Fruit fly (Drosophila melanogaster) whole organism, embryonic: Measurements from ENCODE around the gene Tengl3.

ENCODE experiments used
- BEAF-32 ChIP-seq: fragments of 200-800 bp; sonication (Bioruptor generic); optimal IDR thresholded peaks from 3 replicates; lab custom pipeline; 2017; ENCODE audit warnings: missing biosample characterization, missing genetic modification characterization, mild to moderate bottlenecking, moderate library complexity, missing genetic modification reagents
- CG10274 ChIP-seq: fragments of 200-800 bp; sonication (Bioruptor generic); optimal IDR thresholded peaks from 3 replicates; lab custom pipeline; 2017; ENCODE audit warnings: missing biosample characterization, mild to moderate bottlenecking, missing genetic modification characterization
- CG11456 ChIP-seq: fragments of 200-800 bp; sonication (Bioruptor generic); IDR thresholded peaks from 3 replicates; pipeline ENCODE4 v1.3.6; 2022; ENCODE audit warnings: missing biosample characterization, missing genetic modification characterization
- CG11504 ChIP-seq: fragments of 200-800 bp; sonication (Bioruptor generic); optimal IDR thresholded peaks from 3 replicates; lab custom pipeline; 2019; ENCODE audit warnings: missing biosample characterization, mild to moderate bottlenecking, missing genetic modification characterization, moderate library complexity
- CG1233 ChIP-seq: fragments of 200-800 bp; sonication (Bioruptor generic); optimal IDR thresholded peaks from 4 replicates; lab custom pipeline; 2018; ENCODE audit warnings: missing biosample characterization, mild to moderate bottlenecking, missing genetic modification characterization
- CG12769 ChIP-seq: fragments of 200-800 bp; sonication (Bioruptor generic); optimal IDR thresholded peaks from 2 replicates; lab custom pipeline; 2019; ENCODE audit warnings: missing biosample characterization, mild to moderate bottlenecking, missing genetic modification characterization, moderate library complexity
- CG13775 ChIP-seq: fragments of 200-800 bp; sonication (Bioruptor generic); optimal IDR thresholded peaks from 3 replicates; lab custom pipeline; 2017; ENCODE audit warnings: missing biosample characterization, mild to moderate bottlenecking, missing genetic modification characterization
- CG13894 ChIP-seq: fragments of 200-800 bp; sonication (Bioruptor generic); optimal IDR thresholded peaks from 3 replicates; lab custom pipeline; 2018; ENCODE audit warnings: missing biosample characterization, mild to moderate bottlenecking, missing genetic modification characterization, moderate library complexity
- CG15601 ChIP-seq: fragments of 200-800 bp; sonication (Bioruptor generic); optimal IDR thresholded peaks from 3 replicates; lab custom pipeline; 2019; ENCODE audit warnings: missing biosample characterization, mild to moderate bottlenecking, missing genetic modification characterization, moderate library complexity
- CG1602 ChIP-seq: fragments of 200-800 bp; sonication (Bioruptor generic); optimal IDR thresholded peaks from 3 replicates; lab custom pipeline; 2016; ENCODE audit warnings: missing biosample characterization, missing genetic modification characterization
- CG16813 ChIP-seq: fragments of 200-800 bp; sonication (Bioruptor generic); IDR thresholded peaks from 3 replicates; pipeline ENCODE4 v1.3.6; 2022; ENCODE audit warnings: missing biosample characterization, missing genetic modification characterization; ENCODE audit not compliant: partially characterized antibody
- CG17385 ChIP-seq: fragments of 200-800 bp; sonication (Bioruptor generic); optimal IDR thresholded peaks from 3 replicates; lab custom pipeline; 2018; ENCODE audit warnings: missing biosample characterization, mild to moderate bottlenecking, missing genetic modification characterization
- CG1832 ChIP-seq: fragments of 200-800 bp; sonication (Bioruptor generic); optimal IDR thresholded peaks from 2 replicates; lab custom pipeline; 2017; ENCODE audit warnings: missing biosample characterization, mild to moderate bottlenecking, missing genetic modification characterization, inconsistent platforms
- CG2202 ChIP-seq: fragments of 200-800 bp; sonication (Bioruptor generic); optimal IDR thresholded peaks from 2 replicates; lab custom pipeline; 2018; ENCODE audit warnings: missing biosample characterization, mild to moderate bottlenecking, missing genetic modification characterization
- CG31388 ChIP-seq: fragments of 200-800 bp; sonication (Bioruptor generic); optimal IDR thresholded peaks from 2 replicates; lab custom pipeline; 2016; ENCODE audit warnings: missing biosample characterization, missing genetic modification characterization
- CG3163 ChIP-seq: fragments of 200-800 bp; sonication (Bioruptor generic); optimal IDR thresholded peaks from 3 replicates; lab custom pipeline; 2016; ENCODE audit warnings: missing biosample characterization, missing genetic modification characterization
- CG4424 ChIP-seq: fragments of 200-800 bp; sonication (Bioruptor generic); optimal IDR thresholded peaks from 3 replicates; lab custom pipeline; 2016; ENCODE audit warnings: missing biosample characterization, missing genetic modification characterization
- CG7357 ChIP-seq: fragments of 200-800 bp; sonication (Bioruptor generic); IDR thresholded peaks from 3 replicates; pipeline ENCODE4 v1.3.6; 2022; ENCODE audit warnings: missing biosample characterization, missing genetic modification characterization
- Chrac-16 ChIP-seq: fragments of 200-800 bp; sonication (Bioruptor generic); optimal IDR thresholded peaks from 3 replicates; lab custom pipeline; 2016; ENCODE audit warnings: missing biosample characterization, missing genetic modification characterization
- Deaf1 ChIP-seq: fragments of 200-800 bp; optimal IDR thresholded peaks from 3 replicates; lab custom pipeline; 2019; ENCODE audit warnings: missing biosample characterization, mild to moderate bottlenecking, missing genetic modification characterization, moderate library complexity
- Dek ChIP-seq: fragments of 200-800 bp; sonication (Bioruptor generic); optimal IDR thresholded peaks from 3 replicates; lab custom pipeline; 2019; ENCODE audit warnings: missing biosample characterization, mild to moderate bottlenecking, missing genetic modification characterization, moderate library complexity
- Dip2 ChIP-seq: fragments of 200-800 bp; sonication (Bioruptor generic); IDR thresholded peaks from 2 replicates; pipeline ENCODE4 v1.3.6; 2022; ENCODE audit warnings: missing biosample characterization, missing genetic modification characterization
- Doc3 ChIP-seq: fragments of 200-800 bp; sonication (Bioruptor generic); IDR thresholded peaks from 3 replicates; pipeline ENCODE4 v1.3.6; 2022; ENCODE audit warnings: missing biosample characterization, missing genetic modification characterization; ENCODE audit not compliant: partially characterized antibody
- Hr51 ChIP-seq, 2 experiments: fragments of 200-800 bp; sonication (Bioruptor generic); optimal IDR thresholded peaks; 2 replicates in 1 of 2; 3 replicates in 1 of 2; lab custom pipeline; 2016 to 2018; ENCODE audit warnings: missing biosample characterization in 2 of 2, missing genetic modification characterization in 2 of 2, mild to moderate bottlenecking in 1 of 2, moderate library complexity in 1 of 2
- Lhr ChIP-seq: fragments of 200-800 bp; sonication (Bioruptor generic); optimal IDR thresholded peaks from 3 replicates; lab custom pipeline; 2017; ENCODE audit warnings: mild to moderate bottlenecking, missing biosample characterization, missing genetic modification reagents, missing genetic modification characterization
- Meics ChIP-seq: fragments of 200-800 bp; sonication (Bioruptor generic); optimal IDR thresholded peaks from 2 replicates; lab custom pipeline; 2017; ENCODE audit warnings: missing biosample characterization, mild to moderate bottlenecking, missing genetic modification characterization
- Vsx1 ChIP-seq: fragments of 200-800 bp; sonication (Bioruptor generic); optimal IDR thresholded peaks from 2 replicates; lab custom pipeline; 2017; ENCODE audit warnings: missing biosample characterization, mild to moderate bottlenecking, missing genetic modification characterization, missing genetic modification reagents
- cg ChIP-seq: fragments of 200-800 bp; sonication (Bioruptor generic); optimal IDR thresholded peaks from 3 replicates; lab custom pipeline; 2019; ENCODE audit warnings: missing biosample characterization, mild to moderate bottlenecking, missing genetic modification characterization, moderate library complexity
- cwo ChIP-seq: fragments of 200-800 bp; sonication (Bioruptor generic); optimal IDR thresholded peaks from 3 replicates; lab custom pipeline; 2017; ENCODE audit warnings: missing biosample characterization, missing genetic modification characterization, mild to moderate bottlenecking, moderate library complexity, missing genetic modification reagents
- da ChIP-seq: fragments of 200-800 bp; sonication (Bioruptor generic); optimal IDR thresholded peaks from 2 replicates; lab custom pipeline; 2016; ENCODE audit warnings: missing biosample characterization, missing genetic modification characterization
- gem ChIP-seq: fragments of 200-800 bp; sonication (Bioruptor generic); optimal IDR thresholded peaks from 2 replicates; lab custom pipeline; 2019; ENCODE audit warnings: missing biosample characterization, mild to moderate bottlenecking, missing genetic modification characterization, moderate library complexity
- her ChIP-seq: fragments of 200-800 bp; sonication (Bioruptor generic); optimal IDR thresholded peaks from 2 replicates; lab custom pipeline; 2016; ENCODE audit warnings: missing biosample characterization, missing genetic modification characterization
- lov ChIP-seq, 2 experiments: fragments of 200-800 bp in 1 of 2; fragments of >200 bp in 1 of 2; sonication (Bioruptor generic) in 1 of 2; IDR thresholded peaks in 1 of 2; optimal IDR thresholded peaks in 1 of 2; 2 replicates in 1 of 2; 3 replicates in 1 of 2; pipeline versions ENCODE4 v1.3.6 to Lab custom; 2017 to 2022; ENCODE audit warnings: missing biosample characterization in 1 of 2, missing genetic modification characterization in 1 of 2
- onecut ChIP-seq: fragments of 200-800 bp; sonication (Bioruptor generic); IDR thresholded peaks from 2 replicates; pipeline ENCODE4 v1.3.6; 2022; ENCODE audit warnings: missing biosample characterization, missing genetic modification characterization
- ro ChIP-seq: fragments of 200-800 bp; sonication (Bioruptor generic); IDR thresholded peaks from 2 replicates; pipeline ENCODE4 v1.3.6; 2022; ENCODE audit warnings: missing biosample characterization, missing genetic modification characterization
- row ChIP-seq: fragments of 200-800 bp; sonication (Bioruptor generic); IDR thresholded peaks from 3 replicates; pipeline ENCODE4 v1.3.6; 2022; ENCODE audit warnings: missing biosample characterization, missing genetic modification characterization
- run ChIP-seq: fragments of 200-800 bp; sonication (Bioruptor generic); optimal IDR thresholded peaks from 3 replicates; lab custom pipeline; 2018; ENCODE audit warnings: missing biosample characterization, mild to moderate bottlenecking, missing genetic modification characterization
- scrt ChIP-seq: fragments of 200-800 bp; sonication (Bioruptor generic); optimal IDR thresholded peaks from 2 replicates; lab custom pipeline; 2018; ENCODE audit warnings: missing biosample characterization, mild to moderate bottlenecking, missing genetic modification characterization, moderate library complexity
- sens ChIP-seq: fragments of 200-800 bp; sonication (Bioruptor generic); peaks from one replicate; lab custom pipeline; 2016; ENCODE audit warnings: missing biosample characterization, missing genetic modification characterization
- sima ChIP-seq: fragments of 200-800 bp; sonication (Bioruptor generic); optimal IDR thresholded peaks from 2 replicates; lab custom pipeline; 2016; ENCODE audit warnings: missing biosample characterization, missing genetic modification characterization
- so ChIP-seq: fragments of 200-800 bp; sonication (Bioruptor generic); IDR thresholded peaks from 3 replicates; pipeline ENCODE4 v1.3.6; 2022; ENCODE audit warnings: missing biosample characterization, missing genetic modification characterization
- sug ChIP-seq: fragments of 200-800 bp; optimal IDR thresholded peaks from 2 replicates; lab custom pipeline; 2019; ENCODE audit warnings: missing biosample characterization, mild to moderate bottlenecking, missing genetic modification characterization, moderate library complexity
- trem ChIP-seq: fragments of 200-800 bp; optimal IDR thresholded peaks from 3 replicates; lab custom pipeline; 2019; ENCODE audit warnings: missing biosample characterization, mild to moderate bottlenecking, missing genetic modification characterization, moderate library complexity
- yki ChIP-seq: fragments of >200 bp; optimal IDR thresholded peaks from 3 replicates; lab custom pipeline; 2018

Gene Tengl3

dm6 chr2L:2198613-2199432 lies 39.2 kb downstream of the Tengl3 start (continued):
- TF ChIP-seq Doc3 (GFP tag; lab: Robert Waterston, UW): no peak
- TF ChIP-seq yki (lab: Kevin White, UChicago): no peak
- no peak for TF ChIP-seq CG11456 (GFP tag; lab: Robert Waterston, UW)
- peak; percentile 57 for TF ChIP-seq cg (GFP tag; lab: Kevin White, UChicago)

- TF ChIP-seq CG3163 (GFP tag; lab: Kevin White, UChicago) (no peak), CG16813 (GFP tag; lab: Robert Waterston, UW) (no peak), CG2202 (tag; lab: Kevin White, UChicago) (no peak), CG15601 (tag; lab: Kevin White, UChicago) (no peak), sug (tag; lab: Kevin White, UChicago) (peak; percentile 83), onecut (peak; percentile 81), so (GFP tag; lab: Robert Waterston, UW) (no peak), scrt (GFP tag; lab: Kevin White, UChicago) (peak; percentile 52), ro (GFP tag; lab: Robert Waterston, UW) (no peak), Dip2 (GFP tag; lab: Robert Waterston, UW) (no peak), lov (optimal IDR thresholded peaks at IDR 0.05; lab: Kevin White, UChicago) (no peak), lov (GFP tag; IDR thresholded peaks at IDR 0.05; lab: Robert Waterston, UW) (no peak), CG13894 (tag; lab: Kevin White, UChicago) (peak; percentile 86)
Measured at dm6 chr2L:2198119-2198494, 39.9 kb downstream of the Tengl3 start.

dm6 chr2L:2197475-2198118 lies 40.5 kb downstream of the Tengl3 start, which contains the start of gene COX7AL2:
COX7AL2 (minus strand) TSS chr2L:2197912.
- no peak for TF ChIP-seq trem
- TF ChIP-seq CG11504: peak; percentile 26
- peak; percentile 71 for TF ChIP-seq CG12769
- peak; percentile 59 for TF ChIP-seq BEAF-32 (GFP tag; lab: Kevin White, UChicago)
- TF ChIP-seq row (GFP tag; lab: Robert Waterston, UW): no peak
- TF ChIP-seq sens (GFP tag; lab: Kevin White, UChicago): peak; percentile 22
- TF ChIP-seq CG1832: peak; percentile 64
- peak; percentile 24 for TF ChIP-seq CG13775 (GFP tag; lab: Kevin White, UChicago)
- no peak for TF ChIP-seq CG31388 (GFP tag; lab: Kevin White, UChicago)
- TF ChIP-seq Dek (tag; lab: Kevin White, UChicago): no peak
- TF ChIP-seq Meics (GFP tag; lab: Kevin White, UChicago): peak; percentile 5
- peak; percentile 20 for TF ChIP-seq run (tag; lab: Kevin White, UChicago)
- no peak for TF ChIP-seq sima (GFP tag; lab: Kevin White, UChicago)
- TF ChIP-seq da (GFP tag; lab: Kevin White, UChicago): no peak
- TF ChIP-seq her: no peak
- TF ChIP-seq CG10274 (GFP tag; lab: Kevin White, UChicago): peak; percentile 38
- TF ChIP-seq Hr51 (GFP tag; optimal IDR thresholded peaks at IDR 0.05; lab: Kevin White, UChicago): peak in 1 of 2 experiments; percentile 11
- no peak for TF ChIP-seq CG1602 (GFP tag; lab: Kevin White, UChicago)
- 0 out of 3 replicates have a peak, but pooled peaks have one; percentile 11 for TF ChIP-seq CG7357 (GFP tag; lab: Robert Waterston, UW)
- TF ChIP-seq gem: no peak
- TF ChIP-seq Vsx1: peak; percentile 91
- peak; percentile 55 for TF ChIP-seq cg (GFP tag; lab: Kevin White, UChicago)
- no peak for TF ChIP-seq Lhr (GFP tag; lab: Kevin White, UChicago)
- peak; percentile 89 for TF ChIP-seq cwo (GFP tag; lab: Kevin White, UChicago)
- TF ChIP-seq Deaf1 (tag; lab: Kevin White, UChicago): peak; percentile 18
- TF ChIP-seq CG4424 (GFP tag; lab: Kevin White, UChicago): peak; percentile 37
- peak; percentile 95 for TF ChIP-seq CG17385 (GFP tag; lab: Kevin White, UChicago)
- peak; percentile 7 for TF ChIP-seq CG1233 (GFP tag; lab: Kevin White, UChicago)
- peak; percentile 15 for TF ChIP-seq Chrac-16 (GFP tag; lab: Kevin White, UChicago)
